Fruit fly (Drosophila melanogaster) S2 (cell line): Measurements from ENCODE around the gene Ugt316A1.

Source experiments
- CG8478 ChIP-seq: fragments of >200 bp; optimal IDR thresholded peaks from 2 replicates; lab custom pipeline; 2018
- CTCF ChIP-seq, 2 experiments: fragments of >200 bp; optimal IDR thresholded peaks; 2 replicates each; lab custom pipeline; 2018

DNA sequence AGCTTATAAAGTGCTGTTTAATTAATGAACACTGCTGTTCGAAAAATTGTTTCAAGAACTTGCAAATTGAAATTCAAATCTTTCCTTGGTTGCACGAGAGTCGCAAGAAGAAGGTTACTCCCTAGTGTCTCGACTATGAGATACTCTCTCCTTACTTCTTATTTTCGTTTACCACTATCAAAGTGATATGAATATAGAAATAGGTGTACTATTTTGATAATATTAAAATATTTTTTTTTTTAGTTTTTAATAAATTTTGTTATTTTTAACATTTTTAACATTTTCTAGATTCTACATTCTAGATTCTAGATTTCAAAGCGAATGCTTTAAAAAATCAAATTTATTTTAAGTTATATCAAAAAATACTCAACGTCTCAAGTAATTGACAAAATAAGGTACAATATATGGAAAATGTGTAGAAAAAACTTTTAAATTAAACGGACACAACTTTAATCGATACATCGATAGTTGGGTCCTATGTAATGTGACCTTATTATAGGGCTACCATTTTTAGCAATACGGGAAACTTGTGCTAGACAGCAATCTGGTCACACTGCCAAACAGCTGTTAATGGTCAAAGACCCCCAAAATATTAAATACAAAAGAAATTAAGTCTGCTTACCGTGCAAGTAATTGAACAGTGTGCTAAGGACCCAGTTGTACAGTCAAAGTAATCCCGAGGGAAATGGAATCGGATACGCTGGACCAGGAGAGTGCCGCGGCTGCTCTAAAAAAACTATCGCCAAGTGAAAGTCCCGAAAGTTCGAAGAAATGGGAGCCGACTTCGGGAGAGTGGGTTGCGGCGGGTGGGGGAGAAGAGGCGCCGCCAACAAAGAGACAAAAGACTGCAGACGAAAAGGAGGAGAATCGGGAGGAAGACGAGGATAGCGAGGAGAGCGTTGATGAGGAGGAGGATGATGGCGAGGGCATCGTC lies 29.8 kb upstream of the Ugt316A1 start, which contains the start of gene MESR6:
- TF ChIP-seq CG8478 (no peak), CTCF (optimal IDR thresholded peaks at IDR 0.05; lab: Kevin White, UChicago) (peak in 1 of 2 experiments; percentile 21)
